In the genomic region with DNA sequence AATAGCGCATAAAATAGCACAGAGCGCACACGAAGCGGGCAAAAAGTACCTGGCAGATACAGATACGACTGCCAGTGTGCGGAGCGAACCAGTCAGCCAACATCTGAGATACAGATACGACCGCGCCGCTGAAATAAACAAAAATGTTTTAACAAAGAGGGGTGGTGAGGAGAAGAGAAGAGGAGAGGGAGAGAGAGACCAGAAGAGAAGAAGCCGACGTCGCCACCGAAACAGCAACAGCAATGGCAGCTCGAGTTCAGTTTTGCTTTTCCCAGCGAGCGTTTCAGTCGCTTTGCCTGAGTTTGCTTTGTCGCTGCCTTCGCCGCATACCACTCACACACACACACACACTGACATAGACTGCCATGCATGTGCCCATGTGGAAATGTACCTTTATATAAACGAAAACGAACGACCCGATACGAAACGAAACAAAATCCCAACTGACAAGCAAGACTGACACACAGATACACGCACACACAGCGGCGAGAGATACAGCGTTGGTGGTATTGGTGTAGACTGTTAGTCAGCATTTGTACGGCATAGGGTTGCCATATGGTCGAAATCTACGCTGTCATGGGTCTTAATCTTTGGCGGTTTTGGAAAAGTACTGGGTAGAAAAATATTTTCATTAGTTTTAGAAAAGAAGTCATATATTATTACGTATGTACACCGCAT, we compare ENCODE assay signal across 1 fruit fly cellular context.
TF ChIP-seq lines count a peak whose summit lies in the region.

No protein-coding gene starts in this region.

TF ChIP-seq in whole organism, embryonic, 481 proteins besides CTCF, POLR2A, EP300 and RAD21 (continued from another document):
- TF ChIP-seq CG11504 (tag; optimal IDR thresholded peaks at IDR 0.05; lab: Kevin White, UChicago) (peak; percentile 31), shn (GFP tag; optimal IDR thresholded peaks at IDR 0.05; lab: Kevin White, UChicago) (no peak), Lhr (GFP tag; optimal IDR thresholded peaks at IDR 0.05; lab: Kevin White, UChicago) (no peak), CG7745 (tag; optimal IDR thresholded peaks at IDR 0.05; lab: Kevin White, UChicago) (no peak), CG10565 (GFP tag; optimal IDR thresholded peaks at IDR 0.05; lab: Kevin White, UChicago) (no peak), chif (GFP tag; optimal IDR thresholded peaks at IDR 0.05; lab: Kevin White, UChicago) (no peak), CG31388 (GFP tag; optimal IDR thresholded peaks at IDR 0.05; lab: Kevin White, UChicago) (no peak), pita (GFP tag; optimal IDR thresholded peaks at IDR 0.05; lab: Kevin White, UChicago) (no peak), Hand (GFP tag; optimal IDR thresholded peaks at IDR 0.05; lab: Kevin White, UChicago) (peak; percentile 39), cas (GFP tag; IDR thresholded peaks at IDR 0.05; lab: Robert Waterston, UW) (no peak), CG31441 (GFP tag; IDR thresholded peaks at IDR 0.05; lab: Robert Waterston, UW) (no peak), jumu (GFP tag; optimal IDR thresholded peaks at IDR 0.05; lab: Kevin White, UChicago) (no peak), CG4282 (GFP tag; optimal IDR thresholded peaks at IDR 0.05; lab: Kevin White, UChicago) (no peak), fd102C (GFP tag; optimal IDR thresholded peaks at IDR 0.05; lab: Kevin White, UChicago) (no peak), ato (GFP tag; IDR thresholded peaks at IDR 0.05; lab: Robert Waterston, UW; ENCODE audit: partially characterized antibody) (no peak), CG4820 (GFP tag; optimal IDR thresholded peaks at IDR 0.05; lab: Kevin White, UChicago) (no peak), CG12299 (tag; optimal IDR thresholded peaks at IDR 0.05; lab: Kevin White, UChicago) (peak; percentile 44), NfI (GFP tag; optimal IDR thresholded peaks at IDR 0.05; lab: Kevin White, UChicago) (peak; percentile 49), p53 (GFP tag; optimal IDR thresholded peaks at IDR 0.05; lab: Kevin White, UChicago) (no peak), Tbp (GFP tag; optimal IDR thresholded peaks at IDR 0.05; lab: Kevin White, UChicago) (no peak), CG3995 (GFP tag; optimal IDR thresholded peaks at IDR 0.05; lab: Kevin White, UChicago) (peak; percentile 32), Ravus (GFP tag; IDR thresholded peaks at IDR 0.05; lab: Robert Waterston, UW) (no peak), pho (GFP tag; optimal IDR thresholded peaks at IDR 0.05; lab: Kevin White, UChicago) (peak; percentile 51), CG7271 (tag; optimal IDR thresholded peaks at IDR 0.05; lab: Kevin White, UChicago) (no peak), CG2202 (tag; optimal IDR thresholded peaks at IDR 0.05; lab: Kevin White, UChicago) (no peak), zf30C (GFP tag; optimal IDR thresholded peaks at IDR 0.05; lab: Kevin White, UChicago) (peak; percentile 54), CG13287 (GFP tag; IDR thresholded peaks at IDR 0.05; lab: Robert Waterston, UW; ENCODE audit: partially characterized antibody) (no peak), CG12071 (GFP tag; optimal IDR thresholded peaks at IDR 0.05; lab: Kevin White, UChicago) (peak; percentile 51), CG18764 (GFP tag; optimal IDR thresholded peaks at IDR 0.05; lab: Kevin White, UChicago) (peak; percentile 13), CG2875 (GFP tag; optimal IDR thresholded peaks at IDR 0.05; lab: Kevin White, UChicago) (no peak), CG10959 (GFP tag; IDR thresholded peaks at IDR 0.05; lab: Robert Waterston, UW) (no peak), tin (GFP tag; optimal IDR thresholded peaks at IDR 0.05; lab: Kevin White, UChicago) (peak; percentile 4), CG9817 (tag; optimal IDR thresholded peaks at IDR 0.05; lab: Kevin White, UChicago) (peak; percentile 66), lbe (GFP tag; optimal IDR thresholded peaks at IDR 0.05; lab: Kevin White, UChicago) (peak; percentile 58), nerfin-1 (tag; optimal IDR thresholded peaks at IDR 0.05; lab: Kevin White, UChicago) (no peak), CG3407 (GFP tag; optimal IDR thresholded peaks at IDR 0.05; lab: Kevin White, UChicago) (no peak), dmrt99B (tag; optimal IDR thresholded peaks at IDR 0.05; lab: Kevin White, UChicago) (peak; percentile 10), Fer1 (GFP tag; optimal IDR thresholded peaks at IDR 0.05; lab: Kevin White, UChicago) (peak; percentile 71), CG13123 (GFP tag; optimal IDR thresholded peaks at IDR 0.05; lab: Kevin White, UChicago) (no peak), CG12155 (GFP tag; optimal IDR thresholded peaks at IDR 0.05; lab: Kevin White, UChicago) (peak; percentile 52), CG8388 (GFP tag; optimal IDR thresholded peaks at IDR 0.05; lab: Kevin White, UChicago) (no peak), Vsx1 (GFP tag; optimal IDR thresholded peaks at IDR 0.05; lab: Kevin White, UChicago) (no peak), knrl (GFP tag; IDR thresholded peaks at IDR 0.05; lab: Robert Waterston, UW; ENCODE audit: partially characterized antibody) (no peak), CG2889 (GFP tag; IDR thresholded peaks at IDR 0.05; lab: Robert Waterston, UW) (no peak)
TF ChIP-seq in whole organism, embryonic: peak in this region for 149.
